Fruit fly (Drosophila melanogaster): ENCODE measurements around the gene CG33688.

DNA sequence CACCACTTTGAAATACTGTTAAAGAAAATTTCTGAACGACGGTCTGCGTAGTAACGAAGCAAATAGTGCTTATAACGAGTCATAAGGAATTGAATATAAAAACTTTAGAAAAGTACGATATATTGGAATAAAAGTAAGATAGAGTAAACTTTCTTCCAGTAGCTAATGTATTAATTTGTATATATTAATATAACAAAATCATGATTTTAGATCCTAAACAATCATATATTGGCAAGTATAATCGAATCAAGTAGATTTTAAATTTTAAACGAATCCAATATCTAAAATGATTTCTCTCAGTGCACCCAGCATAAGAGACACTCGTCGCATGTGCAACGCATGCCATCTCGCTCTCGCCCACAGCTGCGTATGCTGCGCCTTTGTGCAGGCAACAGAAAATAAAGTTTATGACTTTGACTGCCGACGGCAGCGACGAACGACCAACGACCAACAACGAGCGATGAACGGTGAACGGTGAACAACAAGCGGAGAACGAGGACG is 17.6 kb upstream of the CG33688 start:
- no peak for TF ChIP-seq toe (GFP tag; optimal IDR thresholded peaks at IDR 0.05)
- no peak for TF ChIP-seq Mnt (GFP tag; optimal IDR thresholded peaks at IDR 0.05)
- no peak for TF ChIP-seq cic (GFP tag; optimal IDR thresholded peaks at IDR 0.05)
- TF ChIP-seq CG11617 (GFP tag; optimal IDR thresholded peaks at IDR 0.05) = no peak
- TF ChIP-seq ovo (GFP tag; optimal IDR thresholded peaks at IDR 0.05) = no peak
- TF ChIP-seq pad (GFP tag; optimal IDR thresholded peaks at IDR 0.05) = no peak
- no peak for TF ChIP-seq kay (GFP tag; ENCODE audit: borderline replicate concordance)
- no peak for TF ChIP-seq CG7045 (GFP tag; optimal IDR thresholded peaks at IDR 0.05)
- no peak for TF ChIP-seq CG7101 (tag; optimal IDR thresholded peaks at IDR 0.05)
- TF ChIP-seq CG1620 (GFP tag; optimal IDR thresholded peaks at IDR 0.05) = no peak
- TF ChIP-seq cnc (optimal IDR thresholded peaks at IDR 0.05) = no peak

Data from whole organism, adult.